Worm (Caenorhabditis elegans) whole organism, L1 larva: ENCODE results near the gene toca-1.

Source experiments
- C34B4.2 ChIP-seq: sonication (generic microtip); optimal IDR thresholded peaks from 2 replicates; lab custom pipeline; 2017; ENCODE audit warnings: mild to moderate bottlenecking, missing genetic modification characterization, missing compliant biosample characterization
- Y116A8C.19 ChIP-seq: sonication (generic microtip); optimal IDR thresholded peaks from 2 replicates; lab custom pipeline; 2016; ENCODE audit warnings: missing compliant biosample characterization, missing genetic modification characterization, borderline replicate concordance
- alr-1 ChIP-seq: fragments of 200-800 bp; sonication (Bioruptor generic); optimal IDR thresholded peaks from 2 replicates; lab custom pipeline; 2018; ENCODE audit warnings: borderline replicate concordance, mild to moderate bottlenecking, missing genetic modification characterization, missing compliant biosample characterization
- blmp-1 ChIP-seq: fragments of 150-350 bp; optimal IDR thresholded peaks from 2 replicates; lab custom pipeline; 2014; ENCODE audit warnings: missing biosample characterization, missing genetic modification characterization
- ceh-8 ChIP-seq: fragments of 200-800 bp; sonication (Bioruptor generic); optimal IDR thresholded peaks from 2 replicates; lab custom pipeline; 2018; ENCODE audit warnings: mild to moderate bottlenecking, missing genetic modification characterization, moderate library complexity, missing compliant biosample characterization
- ceh-82 ChIP-seq, 3 experiments: fragments of 150-350 bp in 1 of 3; sonication (generic microtip) in 2 of 3; optimal IDR thresholded peaks; 2 replicates each; lab custom pipeline; 2014 to 2017; ENCODE audit warnings: missing biosample characterization in 3 of 3, missing genetic modification characterization in 3 of 3
- ceh-90 ChIP-seq: sonication (generic microtip); optimal IDR thresholded peaks from 2 replicates; lab custom pipeline; 2016; ENCODE audit warnings: missing genetic modification characterization, missing compliant biosample characterization
- ces-1 ChIP-seq: fragments of 150-350 bp; optimal IDR thresholded peaks from 2 replicates; lab custom pipeline; 2014; ENCODE audit warnings: missing biosample characterization, missing genetic modification reagents, missing genetic modification characterization
- dsc-1 ChIP-seq: sonication (generic microtip); optimal IDR thresholded peaks from 2 replicates; lab custom pipeline; 2016; ENCODE audit warnings: mild to moderate bottlenecking, missing genetic modification characterization, missing compliant biosample characterization
- efl-1 ChIP-seq, 4 experiments: fragments of 150-350 bp; optimal IDR thresholded peaks in 3 of 4; peaks in 1 of 4; 1 replicate in 1 of 4; 2 replicates in 3 of 4; lab custom pipeline; 2014; ENCODE audit warnings: missing biosample characterization in 2 of 4, missing genetic modification characterization in 2 of 4, missing genetic modification reagents in 2 of 4
- egl-13 ChIP-seq: sonication (generic microtip); optimal IDR thresholded peaks from 2 replicates; lab custom pipeline; 2016; ENCODE audit warnings: missing genotype, missing genetic modification reagents, missing genetic modification characterization, missing compliant biosample characterization
- egl-27 ChIP-seq, 2 experiments: fragments of 150-350 bp in 1 of 2; sonication (generic microtip); optimal IDR thresholded peaks; 3 replicates each; lab custom pipeline; 2017 to 2018; ENCODE audit warnings: missing biosample characterization in 2 of 2, missing genetic modification characterization in 2 of 2, missing genetic modification reagents in 2 of 2
- elt-2 ChIP-seq: sonication (generic microtip); optimal IDR thresholded peaks from 2 replicates; lab custom pipeline; 2016; ENCODE audit warnings: missing genetic modification characterization, mild to moderate bottlenecking, inconsistent platforms, missing compliant biosample characterization, missing genetic modification reagents
- fos-1 ChIP-seq: fragments of 150-350 bp; optimal IDR thresholded peaks from 2 replicates; lab custom pipeline; 2014; ENCODE audit warnings: missing biosample characterization, missing genetic modification characterization
- grh-1 ChIP-seq: fragments of 200-800 bp; sonication (Bioruptor generic); IDR thresholded peaks from 2 replicates; pipeline ENCODE4 v1.3.6; 2022; ENCODE audit warnings: missing genetic modification reagents, missing genetic modification characterization, missing compliant biosample characterization
- hlh-17 ChIP-seq: fragments of 200-800 bp; sonication (Bioruptor generic); optimal IDR thresholded peaks from 2 replicates; lab custom pipeline; 2018; ENCODE audit warnings: missing genetic modification characterization, mild to moderate bottlenecking, missing compliant biosample characterization, moderate library complexity, borderline replicate concordance
- hpl-2 ChIP-seq: fragments of 150-350 bp; optimal IDR thresholded peaks from 2 replicates; lab custom pipeline; 2014; ENCODE audit warnings: missing biosample characterization, missing genetic modification reagents, missing genetic modification characterization
- irx-1 ChIP-seq: sonication (generic microtip); optimal IDR thresholded peaks from 2 replicates; lab custom pipeline; 2016; ENCODE audit warnings: missing genetic modification characterization, missing compliant biosample characterization
- lin-14 ChIP-seq: fragments of 200-800 bp; sonication (Bioruptor generic); optimal IDR thresholded peaks from 2 replicates; lab custom pipeline; 2018; ENCODE audit warnings: mild to moderate bottlenecking, missing genetic modification characterization, moderate library complexity, missing compliant biosample characterization
- lin-15B ChIP-seq: fragments of 150-350 bp; sonication (generic microtip); optimal IDR thresholded peaks from 3 replicates; lab custom pipeline; 2014; ENCODE audit warnings: missing biosample characterization, missing genetic modification characterization
- lin-35 ChIP-seq, 2 experiments: fragments of 150-350 bp; optimal IDR thresholded peaks; 2 replicates each; lab custom pipeline; 2014; ENCODE audit warnings: missing biosample characterization in 2 of 2, missing genetic modification characterization in 2 of 2, missing genetic modification reagents in 2 of 2
- lsy-2 ChIP-seq, 2 experiments: fragments of 150-350 bp; optimal IDR thresholded peaks; 2 replicates each; lab custom pipeline; 2014; ENCODE audit warnings: missing biosample characterization in 2 of 2, missing genetic modification characterization in 2 of 2
- mab-9 ChIP-seq: fragments of 200-800 bp; sonication (Bioruptor generic); IDR thresholded peaks from 2 replicates; pipeline ENCODE4 v1.3.6; 2022; ENCODE audit warnings: missing genetic modification reagents, missing genetic modification characterization, missing compliant biosample characterization
- mdl-1 ChIP-seq, 2 experiments: fragments of 150-350 bp; optimal IDR thresholded peaks; 2 replicates each; lab custom pipeline; 2014 to 2017; ENCODE audit warnings: missing biosample characterization in 2 of 2, missing genetic modification characterization in 2 of 2, inconsistent platforms in 1 of 2
- mep-1 ChIP-seq: fragments of 150-350 bp; optimal IDR thresholded peaks from 2 replicates; lab custom pipeline; 2014; ENCODE audit warnings: missing biosample characterization, missing genetic modification characterization
- nhr-11 ChIP-seq: fragments of 150-350 bp; optimal IDR thresholded peaks from 2 replicates; lab custom pipeline; 2014; ENCODE audit warnings: missing biosample characterization, missing genetic modification characterization
- nhr-19 ChIP-seq: fragments of 200-800 bp; sonication (Bioruptor generic); conservative IDR thresholded peaks from 2 replicates; pipeline ENCODE4 v1.3.6; 2022; ENCODE audit warnings: missing genetic modification characterization, missing compliant biosample characterization
- nhr-20 ChIP-seq: sonication (generic microtip); optimal IDR thresholded peaks from 2 replicates; lab custom pipeline; 2016; ENCODE audit warnings: mild to moderate bottlenecking, missing genetic modification characterization, missing compliant biosample characterization
- nhr-237 ChIP-seq: fragments of 150-350 bp; optimal IDR thresholded peaks from 2 replicates; lab custom pipeline; 2014; ENCODE audit warnings: missing biosample characterization, missing genetic modification characterization
- nhr-28 ChIP-seq: fragments of 150-350 bp; optimal IDR thresholded peaks from 2 replicates; lab custom pipeline; 2014; ENCODE audit warnings: missing biosample characterization, missing genetic modification characterization
- nhr-47 ChIP-seq: sonication (generic microtip); optimal IDR thresholded peaks from 2 replicates; lab custom pipeline; 2016; ENCODE audit warnings: mild to moderate bottlenecking, missing genetic modification characterization, moderate library complexity, missing compliant biosample characterization
- nhr-71 ChIP-seq: sonication (generic microtip); optimal IDR thresholded peaks from 2 replicates; lab custom pipeline; 2016; ENCODE audit warnings: mild to moderate bottlenecking, missing genetic modification characterization, moderate library complexity, missing compliant biosample characterization
- pag-3 ChIP-seq: sonication (generic microtip); optimal IDR thresholded peaks from 2 replicates; lab custom pipeline; 2017; ENCODE audit warnings: missing genetic modification characterization, mild to moderate bottlenecking, missing compliant biosample characterization, antibody characterized with exemption, borderline replicate concordance; ENCODE audit not compliant: insufficient read depth
- pax-3 ChIP-seq: fragments of 200-800 bp; sonication (Bioruptor generic); optimal IDR thresholded peaks from 2 replicates; lab custom pipeline; 2018; ENCODE audit warnings: mild to moderate bottlenecking, missing genetic modification characterization, moderate library complexity, missing compliant biosample characterization
- rnt-1 ChIP-seq: sonication (generic microtip); optimal IDR thresholded peaks from 2 replicates; lab custom pipeline; 2016; ENCODE audit warnings: mild to moderate bottlenecking, missing genetic modification characterization, moderate library complexity, missing compliant biosample characterization
- skn-1 ChIP-seq: fragments of 150-350 bp; optimal IDR thresholded peaks from 2 replicates; lab custom pipeline; 2014; ENCODE audit warnings: missing biosample characterization, missing genetic modification characterization
- snpc-4 ChIP-seq: fragments of 150-350 bp; optimal IDR thresholded peaks from 2 replicates; lab custom pipeline; 2014; ENCODE audit warnings: missing biosample characterization, missing genetic modification characterization
- sox-4 ChIP-seq: sonication (generic microtip); optimal IDR thresholded peaks from 2 replicates; lab custom pipeline; 2016; ENCODE audit warnings: missing genetic modification characterization, missing compliant biosample characterization
- sptf-1 ChIP-seq: fragments of 150-350 bp; optimal IDR thresholded peaks from 2 replicates; lab custom pipeline; 2014; ENCODE audit warnings: missing biosample characterization, missing genetic modification characterization
- swsn-7 ChIP-seq: sonication (generic microtip); optimal IDR thresholded peaks from 2 replicates; lab custom pipeline; 2016; ENCODE audit warnings: missing genetic modification characterization, missing compliant biosample characterization
- tbx-2 ChIP-seq: sonication (generic microtip); optimal IDR thresholded peaks from 2 replicates; lab custom pipeline; 2016; ENCODE audit warnings: missing genetic modification characterization, missing compliant biosample characterization
- tlp-1 ChIP-seq: fragments of 150-350 bp; optimal IDR thresholded peaks from 2 replicates; lab custom pipeline; 2014; ENCODE audit warnings: missing biosample characterization, missing genetic modification characterization
- unc-30 ChIP-seq: sonication (generic microtip); optimal IDR thresholded peaks from 2 replicates; lab custom pipeline; 2017; ENCODE audit warnings: missing biosample characterization, missing genetic modification characterization
- unc-86 ChIP-seq: sonication (generic microtip); optimal IDR thresholded peaks from 2 replicates; lab custom pipeline; 2016; ENCODE audit warnings: missing genetic modification characterization, missing compliant biosample characterization
- unc-98 ChIP-seq: fragments of 200-800 bp; sonication (Bioruptor generic); IDR thresholded peaks from 2 replicates; pipeline ENCODE4 v1.3.6; 2022; ENCODE audit warnings: missing genetic modification characterization, missing compliant biosample characterization
- zag-1 ChIP-seq: fragments of 150-350 bp; optimal IDR thresholded peaks from 2 replicates; lab custom pipeline; 2014; ENCODE audit warnings: missing biosample characterization, missing genetic modification characterization
- zip-4 ChIP-seq: fragments of 200-800 bp; sonication (Bioruptor generic); optimal IDR thresholded peaks from 2 replicates; lab custom pipeline; 2018; ENCODE audit warnings: mild to moderate bottlenecking, missing genetic modification characterization, moderate library complexity, missing compliant biosample characterization
- ztf-11 ChIP-seq, 2 experiments: sonication (generic microtip); optimal IDR thresholded peaks; 2 replicates each; lab custom pipeline; 2016 to 2017; ENCODE audit warnings: missing genetic modification characterization in 2 of 2, missing biosample characterization in 1 of 2, missing compliant biosample characterization in 1 of 2

Gene toca-1

DNA sequence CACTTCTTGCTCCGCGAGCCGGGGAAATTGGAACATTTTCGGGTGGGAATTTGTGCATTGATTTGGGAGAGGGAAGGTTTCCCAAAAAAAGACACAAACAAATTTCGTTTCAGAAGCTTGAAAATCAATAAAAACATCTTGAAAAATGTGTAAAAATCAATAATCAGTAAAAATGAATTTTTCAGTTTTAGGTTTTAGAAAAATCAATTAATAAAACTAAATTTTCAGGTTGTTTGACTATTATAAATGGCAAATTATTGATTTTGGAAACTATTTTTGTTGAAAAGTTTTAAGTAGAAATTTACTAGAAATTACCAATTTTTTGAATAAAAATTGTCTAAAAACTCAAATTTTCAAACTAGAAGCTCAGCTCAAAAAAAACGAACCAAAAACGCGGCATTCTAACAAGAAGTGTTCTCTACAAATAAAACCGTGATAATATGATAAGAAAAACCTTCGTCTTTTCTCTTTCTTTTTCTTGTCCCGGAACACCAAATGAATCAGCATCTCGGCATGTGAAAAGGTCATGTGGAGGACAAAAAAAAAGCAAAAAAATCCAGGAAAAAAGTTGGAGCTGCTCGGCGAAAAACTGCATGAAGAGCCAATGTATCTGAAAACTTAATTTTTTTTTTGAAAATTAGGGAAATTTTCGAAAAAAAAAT, 4.4 kb upstream of the toca-1 start:
- TF ChIP-seq ceh-90 (tag; lab: Kevin White, UChicago) (no peak), blmp-1 (tag; lab: Kevin White, UChicago) (peak; percentile 5)

DNA sequence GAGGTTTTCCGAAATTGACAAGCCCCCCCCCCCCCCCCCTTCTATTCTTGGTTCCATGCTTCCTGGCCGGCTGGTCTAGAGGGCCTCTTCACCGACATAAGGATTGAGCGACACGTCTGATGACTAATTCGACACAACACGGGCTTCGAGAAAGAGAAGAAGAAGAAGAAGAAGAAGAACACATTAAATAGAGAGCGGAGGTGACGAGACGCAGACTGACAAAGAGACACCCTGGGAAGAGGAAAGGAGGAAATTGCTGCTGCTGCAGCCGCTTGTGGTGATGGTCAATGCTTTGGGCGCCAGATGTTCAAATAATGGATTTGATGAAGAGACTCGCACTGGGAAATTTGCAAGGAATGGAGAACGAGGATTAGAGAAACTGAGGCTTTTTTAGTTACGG, 3.3 kb upstream of the toca-1 start:
- peak; percentile 73 for TF ChIP-seq skn-1
- TF ChIP-seq elt-2 (tag; lab: Kevin White, UChicago): no peak
- TF ChIP-seq nhr-19 (GFP tag; lab: Robert Waterston, UW): 0 out of 2 replicates have a peak, but pooled peaks have one; percentile 13
- peak in 1 of 2 experiments; percentile 45 for TF ChIP-seq ztf-11 (tag; optimal IDR thresholded peaks at IDR 0.05; lab: Kevin White, UChicago)
- peak in 1 of 2 experiments; percentile 6 for TF ChIP-seq efl-1 (optimal IDR thresholded peaks at IDR 0.05; lab: Kevin White, UChicago)
- no peak for TF ChIP-seq efl-1 (GFP tag; optimal IDR thresholded peaks at IDR 0.05 in 1 of 2; lab: Kevin White, UChicago)
- peak; percentile 70 for TF ChIP-seq rnt-1 (tag; lab: Kevin White, UChicago)
- no peak for TF ChIP-seq zag-1 (tag; lab: Kevin White, UChicago)
- no peak for TF ChIP-seq unc-98 (GFP tag; lab: Robert Waterston, UW)
- TF ChIP-seq Y116A8C.19 (tag; lab: Kevin White, UChicago): no peak
- TF ChIP-seq dsc-1: peak; percentile 80
- TF ChIP-seq hpl-2: no peak
- TF ChIP-seq C34B4.2: no peak
- peak; percentile 1 to 38 (median 8) for TF ChIP-seq ceh-82 (tag; optimal IDR thresholded peaks at IDR 0.05; lab: Kevin White, UChicago)
- peak; percentile 8 for TF ChIP-seq fos-1
- peak; percentile 23 for TF ChIP-seq egl-13 (tag; lab: Kevin White, UChicago)
- TF ChIP-seq nhr-237 (tag; lab: Kevin White, UChicago): no peak
- TF ChIP-seq ceh-8 (GFP tag; lab: Kevin White, UChicago): no peak
- peak; percentile 68 for TF ChIP-seq tbx-2
- no peak for TF ChIP-seq unc-30 (tag; lab: Kevin White, UChicago)
- TF ChIP-seq swsn-7 (tag; lab: Kevin White, UChicago): peak; percentile 38
- TF ChIP-seq grh-1 (GFP tag; lab: Robert Waterston, UW): no peak
- TF ChIP-seq sptf-1 (tag; lab: Kevin White, UChicago): no peak
- TF ChIP-seq nhr-20 (tag; lab: Kevin White, UChicago): peak; percentile 38
- TF ChIP-seq lin-15B (tag; lab: Kevin White, UChicago): no peak
- peak in 1 of 2 experiments; percentile 23 for TF ChIP-seq lin-35 (GFP tag; optimal IDR thresholded peaks at IDR 0.05; lab: Kevin White, UChicago)
- TF ChIP-seq pax-3 (tag; lab: Kevin White, UChicago): no peak
- TF ChIP-seq ces-1 (GFP tag; lab: Kevin White, UChicago): no peak
- peak; percentile 35 for TF ChIP-seq nhr-47 (tag; lab: Kevin White, UChicago)
- TF ChIP-seq pag-3 (tag; lab: Kevin White, UChicago): no peak
- no peak for TF ChIP-seq nhr-28
- no peak for TF ChIP-seq hlh-17 (GFP tag; lab: Kevin White, UChicago)
- TF ChIP-seq snpc-4 (tag; lab: Kevin White, UChicago): no peak
- peak; percentile 55 for TF ChIP-seq blmp-1 (tag; lab: Kevin White, UChicago)
- TF ChIP-seq zip-4 (GFP tag; lab: Kevin White, UChicago): no peak
- no peak for TF ChIP-seq mab-9 (GFP tag; lab: Robert Waterston, UW)
- TF ChIP-seq lin-14: peak; percentile 85
- peak; percentile 30 to 31 for TF ChIP-seq lsy-2 (tag; optimal IDR thresholded peaks at IDR 0.05; lab: Kevin White, UChicago)
- peak; percentile 61 for TF ChIP-seq mep-1 (tag; lab: Kevin White, UChicago)
- no peak for TF ChIP-seq egl-27 (tag; optimal IDR thresholded peaks at IDR 0.05; lab: Kevin White, UChicago)
- no peak for TF ChIP-seq sox-4 (tag; lab: Kevin White, UChicago)
- TF ChIP-seq alr-1 (tag; lab: Kevin White, UChicago): no peak
- peak; percentile 63 for TF ChIP-seq nhr-71 (tag; lab: Kevin White, UChicago)
- TF ChIP-seq unc-86 (tag; lab: Kevin White, UChicago): peak; percentile 32
- no peak for TF ChIP-seq tlp-1 (tag; lab: Kevin White, UChicago)
- no peak for TF ChIP-seq nhr-11 (tag; lab: Kevin White, UChicago)
- TF ChIP-seq mdl-1 (tag; optimal IDR thresholded peaks at IDR 0.05; lab: Kevin White, UChicago): peak in 1 of 2 experiments; percentile 5
- TF ChIP-seq irx-1 (tag; lab: Kevin White, UChicago): no peak
